Fruit fly (Drosophila melanogaster): ENCODE results near the gene Ctps.

Gene Ctps

dm6 chr3L:15136659-15137572, 39.2 kb downstream of the Ctps start, which contains the start of gene CG12316 (continued):
- TF ChIP-seq HLH54F (GFP tag; optimal IDR thresholded peaks at IDR 0.05) (peak; percentile 94), pum (GFP tag; optimal IDR thresholded peaks at IDR 0.05) (peak; percentile 94), CG10321 (GFP tag; IDR thresholded peaks at IDR 0.05) (no peak), CG10366 (GFP tag; IDR thresholded peaks at IDR 0.05) (peak; percentile 72), Aef1 (GFP tag; IDR thresholded peaks at IDR 0.05) (peak; percentile 47; the same call in 1 of the 3 replicates), zen (tag; optimal IDR thresholded peaks at IDR 0.05) (peak; percentile 89), CG12104 (GFP tag; optimal IDR thresholded peaks at IDR 0.05) (peak; percentile 85), bsh (GFP tag; optimal IDR thresholded peaks at IDR 0.05) (peak; percentile 93 to 96), CG1603 (tag; optimal IDR thresholded peaks at IDR 0.05) (peak; percentile 90), Dip2 (GFP tag; IDR thresholded peaks at IDR 0.05) (no peak), CG31365 (tag; optimal IDR thresholded peaks at IDR 0.05) (peak; percentile 85), lilli (GFP tag; optimal IDR thresholded peaks at IDR 0.05) (peak; percentile 93), Scr (GFP tag; IDR thresholded peaks at IDR 0.05; ENCODE audit: partially characterized antibody) (peak; percentile 85), Dll (GFP tag; IDR thresholded peaks at IDR 0.05; ENCODE audit: partially characterized antibody) (peak; percentile 92), chinmo (GFP tag; IDR thresholded peaks at IDR 0.05; ENCODE audit: partially characterized antibody) (0 out of 4 replicates have a peak, but pooled peaks have one; percentile 42), ap (GFP tag; IDR thresholded peaks at IDR 0.05) (peak; percentile 50; the same call in 1 of the 2 replicates), Nf-YC (tag; optimal IDR thresholded peaks at IDR 0.05) (peak; percentile 82), CG12391 (tag; optimal IDR thresholded peaks at IDR 0.05) (peak; percentile 94), cato (GFP tag; optimal IDR thresholded peaks at IDR 0.05; ENCODE audit: borderline replicate concordance) (peak; percentile 77), insv (GFP tag; optimal IDR thresholded peaks at IDR 0.05) (peak; percentile 23 to 70), Sox100B (GFP tag; optimal IDR thresholded peaks at IDR 0.05) (peak; percentile 91), tio (GFP tag; optimal IDR thresholded peaks at IDR 0.05) (peak; percentile 79), CG8765 (GFP tag; IDR thresholded peaks at IDR 0.05) (peak; percentile 35), Doc3 (GFP tag; IDR thresholded peaks at IDR 0.05; ENCODE audit: partially characterized antibody) (peak; percentile 87), nau (GFP tag; optimal IDR thresholded peaks at IDR 0.05) (no peak), CG10543 (GFP tag; optimal IDR thresholded peaks at IDR 0.05) (peak; percentile 96), mam (GFP tag; optimal IDR thresholded peaks at IDR 0.05) (peak; percentile 86), E2f2 (GFP tag; IDR thresholded peaks at IDR 0.05) (peak; percentile 85), twi (tag; optimal IDR thresholded peaks at IDR 0.05) (peak; percentile 86), ab (GFP tag; optimal IDR thresholded peaks at IDR 0.05) (peak; percentile 57), CG6765 (GFP tag; optimal IDR thresholded peaks at IDR 0.05) (peak; percentile 84), bab2 (GFP tag; optimal IDR thresholded peaks at IDR 0.05) (peak; percentile 90), CG43689 (GFP tag; IDR thresholded peaks at IDR 0.05) (peak; percentile 34), D19A (tag; optimal IDR thresholded peaks at IDR 0.05) (peak; percentile 90), CG17186 (GFP tag; optimal IDR thresholded peaks at IDR 0.05) (peak; percentile 52), HHEX (GFP tag; optimal IDR thresholded peaks at IDR 0.05) (peak; percentile 85), Bgb (GFP tag; IDR thresholded peaks at IDR 0.05; ENCODE audit: partially characterized antibody) (peak; percentile 81), CkIIα-i1 (GFP tag; IDR thresholded peaks at IDR 0.05) (0 out of 2 replicates have a peak, but pooled peaks have one; percentile 34), CG16779 (GFP tag; IDR thresholded peaks at IDR 0.05) (peak; percentile 62; the same call in 1 of the 2 replicates), CG30431 (GFP tag; optimal IDR thresholded peaks at IDR 0.05) (peak; percentile 85), Opbp (GFP tag; IDR thresholded peaks at IDR 0.05; ENCODE audit: partially characterized antibody) (peak; percentile 73; the same call in 2 of the 3 replicates), CG11398 (GFP tag; optimal IDR thresholded peaks at IDR 0.05) (peak; percentile 91), slbo (GFP tag; IDR thresholded peaks at IDR 0.05) (peak; percentile 71), Trl (optimal IDR thresholded peaks at IDR 0.05) (no peak), Trl (GFP tag; optimal IDR thresholded peaks at IDR 0.05) (peak; percentile 91), klu (GFP tag; IDR thresholded peaks at IDR 0.05) (peak; percentile 53), NFAT (GFP tag; IDR thresholded peaks at IDR 0.05) (no peak; the same call in 1 of the 2 replicates), Gug (GFP tag; IDR thresholded peaks at IDR 0.05) (peak; percentile 77)

Measured in whole organism, embryonic.